Worm (Caenorhabditis elegans): Measurements from ENCODE around the gene ZK1307.9.

DNA sequence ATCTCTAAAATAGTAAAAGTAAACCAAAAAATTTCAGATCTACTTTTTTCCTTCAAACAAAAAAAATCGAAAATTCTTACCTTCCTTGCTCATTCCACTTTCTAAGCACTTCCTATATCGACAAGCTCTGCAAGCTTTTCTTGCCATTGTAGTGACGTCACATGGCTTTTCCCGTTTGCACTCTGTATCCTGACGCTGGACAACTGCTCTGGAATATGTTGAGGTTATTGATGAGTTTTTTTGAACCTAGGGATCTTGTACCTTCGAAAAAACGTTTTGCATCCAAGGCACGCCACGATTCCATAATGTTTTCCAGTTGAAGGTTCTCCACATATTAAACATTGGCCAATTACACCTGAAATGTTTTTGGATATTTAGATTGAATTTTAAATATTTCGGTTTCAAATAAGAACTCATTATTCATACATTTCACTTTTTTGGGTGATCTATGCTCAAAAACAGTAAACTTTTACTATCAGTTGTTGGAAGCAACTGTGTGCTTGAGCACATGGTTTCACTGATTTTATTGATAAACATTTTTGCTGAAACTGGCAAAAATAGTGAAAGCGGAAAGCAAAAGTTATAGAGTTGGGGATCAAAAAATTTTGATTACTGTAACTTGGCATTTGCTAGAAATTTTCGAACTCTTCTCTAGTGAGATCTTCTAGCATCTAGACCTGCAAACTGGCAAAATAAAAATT, 49.1 kb upstream of the ZK1307.9 start:
- TF ChIP-seq nhr-237 (tag; optimal IDR thresholded peaks at IDR 0.05): no peak
- TF ChIP-seq fkh-2 (tag; optimal IDR thresholded peaks at IDR 0.05): no peak
- TF ChIP-seq nhr-28 (tag; optimal IDR thresholded peaks at IDR 0.05): no peak
- TF ChIP-seq ztf-11 (tag; optimal IDR thresholded peaks at IDR 0.05): no peak
- TF ChIP-seq pqm-1 (tag; optimal IDR thresholded peaks at IDR 0.05): peak; percentile 91
- TF ChIP-seq ceh-28 (tag; optimal IDR thresholded peaks at IDR 0.05): no peak
- no peak for TF ChIP-seq nhr-77 (tag; optimal IDR thresholded peaks at IDR 0.05)
- TF ChIP-seq nhr-11 (tag; optimal IDR thresholded peaks at IDR 0.05): no peak
- no peak for TF ChIP-seq nhr-25 (tag; optimal IDR thresholded peaks at IDR 0.05)
- no peak for TF ChIP-seq ZK546.5 (tag; optimal IDR thresholded peaks at IDR 0.05)
- TF ChIP-seq aly-2 (tag; optimal IDR thresholded peaks at IDR 0.05): no peak
- peak; percentile 48 for TF ChIP-seq pha-4 (tag; optimal IDR thresholded peaks at IDR 0.05)
